Worm (Caenorhabditis elegans) whole organism, L4/young adult: ENCODE results near the gene bgnt-1.3.

Experiments used
- W03F9.2 ChIP-seq: fragments of 150-350 bp; optimal IDR thresholded peaks from 2 replicates; lab custom pipeline; 2014; ENCODE audit warnings: missing biosample characterization, missing genetic modification characterization
- dao-5 ChIP-seq: sonication (generic microtip); optimal IDR thresholded peaks from 2 replicates; lab custom pipeline; 2016; ENCODE audit warnings: missing genotype, missing genetic modification characterization, moderate library complexity, missing compliant biosample characterization
- him-1 ChIP-seq: sonication (generic microtip); optimal IDR thresholded peaks from 2 replicates; lab custom pipeline; 2016; ENCODE audit warnings: missing genotype, missing genetic modification reagents, missing genetic modification characterization, missing compliant biosample characterization

bgnt-1.3 gene

ce11 chrV:16256395-16256794 lies at the start of gene bgnt-1.3:
Gene bgnt-1.3 (minus strand): TSS chrV:16256495.
- TF ChIP-seq dao-5 (tag; lab: Kevin White, UChicago) (no peak), W03F9.2 (tag; lab: Kevin White, UChicago) (no peak), him-1 (tag; lab: Kevin White, UChicago) (no peak)

ce11 chrV:16302439-16302838 lies 46.1 kb upstream of the bgnt-1.3 start, which contains the start of the genes C31A11.13 and oac-6:
Gene C31A11.13 (minus strand): TSS chrV:16302551.
Gene oac-6 (plus strand): TSS chrV:16302717.
- TF ChIP-seq dao-5 (tag; lab: Kevin White, UChicago) (no peak), W03F9.2 (tag; lab: Kevin White, UChicago) (no peak), him-1 (tag; lab: Kevin White, UChicago) (no peak)

- TF ChIP-seq W03F9.2 (tag; lab: Kevin White, UChicago) (no peak), dao-5 (tag; lab: Kevin White, UChicago) (no peak), him-1 (tag; lab: Kevin White, UChicago) (no peak)
Measured at ce11 chrV:16300276-16300675, 44.0 kb upstream of the bgnt-1.3 start, which contains the start of gene srbc-82. Gene srbc-82 (plus strand): TSS chrV:16300576.

ce11 chrV:16299834-16300233 lies 43.5 kb upstream of the bgnt-1.3 start:
- TF ChIP-seq dao-5 (tag; lab: Kevin White, UChicago) = no peak
- no peak for TF ChIP-seq W03F9.2 (tag; lab: Kevin White, UChicago)
- no peak for TF ChIP-seq him-1 (tag; lab: Kevin White, UChicago)

- TF ChIP-seq dao-5 (tag; lab: Kevin White, UChicago) (no peak), him-1 (tag; lab: Kevin White, UChicago) (no peak), W03F9.2 (tag; lab: Kevin White, UChicago) (no peak)
Measured at ce11 chrV:16298669-16299068, 42.4 kb upstream of the bgnt-1.3 start, which contains the start of gene srbc-84. Gene srbc-84 (plus strand): TSS chrV:16298969.

ce11 chrV:16297070-16297469 lies 40.8 kb upstream of the bgnt-1.3 start, which contains the start of gene srbc-83:
Gene srbc-83 (plus strand): TSS chrV:16297370.
- TF ChIP-seq him-1 (tag; lab: Kevin White, UChicago) (no peak), dao-5 (tag; lab: Kevin White, UChicago) (no peak), W03F9.2 (tag; lab: Kevin White, UChicago) (no peak)

ce11 chrV:16292409-16292808 lies 36.1 kb upstream of the bgnt-1.3 start, which contains the start of gene oac-5:
Gene oac-5 (plus strand): TSS chrV:16292709.
- TF ChIP-seq dao-5 (tag; lab: Kevin White, UChicago) = no peak

- no peak for TF ChIP-seq dao-5 (tag; lab: Kevin White, UChicago)
- TF ChIP-seq W03F9.2 (tag; lab: Kevin White, UChicago) = no peak
- no peak for TF ChIP-seq him-1 (tag; lab: Kevin White, UChicago)
Measured at ce11 chrV:16287619-16288018, 31.3 kb upstream of the bgnt-1.3 start, which contains the start of gene F28G4.3. Gene F28G4.3 (minus strand): TSS chrV:16287719.

- TF ChIP-seq dao-5 (tag; lab: Kevin White, UChicago) (no peak), him-1 (tag; lab: Kevin White, UChicago) (no peak), W03F9.2 (tag; lab: Kevin White, UChicago) (no peak)
Measured at ce11 chrV:16285794-16286193, 29.5 kb upstream of the bgnt-1.3 start, which contains the start of gene F28G4.4. Gene F28G4.4 (minus strand): TSS chrV:16285894.

- no peak for TF ChIP-seq W03F9.2 (tag; lab: Kevin White, UChicago)
- TF ChIP-seq him-1 (tag; lab: Kevin White, UChicago) = no peak
- TF ChIP-seq dao-5 (tag; lab: Kevin White, UChicago) = no peak
Measured at ce11 chrV:16282147-16282546, 25.9 kb upstream of the bgnt-1.3 start, which contains the start of gene F28G4.2. Gene F28G4.2 (minus strand): TSS chrV:16282321.

ce11 chrV:16277918-16278317 lies 21.6 kb upstream of the bgnt-1.3 start, which contains the start of gene cyp-37B1:
Gene cyp-37B1 (plus strand): TSS chrV:16278116.
- TF ChIP-seq W03F9.2 (tag; lab: Kevin White, UChicago) (no peak), dao-5 (tag; lab: Kevin White, UChicago) (no peak), him-1 (tag; lab: Kevin White, UChicago) (no peak)

ce11 chrV:16275347-16275746 lies 19.1 kb upstream of the bgnt-1.3 start, which contains the start of gene pacl-1:
Gene pacl-1 (minus strand): TSS chrV:16275447.
- TF ChIP-seq him-1 (tag; lab: Kevin White, UChicago) (no peak), W03F9.2 (tag; lab: Kevin White, UChicago) (no peak), dao-5 (tag; lab: Kevin White, UChicago) (no peak)

ce11 chrV:16271121-16271520 lies 14.8 kb upstream of the bgnt-1.3 start, which contains the start of gene T13F3.6:
Gene T13F3.6 (minus strand): TSS chrV:16271221.
- no peak for TF ChIP-seq dao-5 (tag; lab: Kevin White, UChicago)
- no peak for TF ChIP-seq W03F9.2 (tag; lab: Kevin White, UChicago)
- TF ChIP-seq him-1 (tag; lab: Kevin White, UChicago) = no peak

- TF ChIP-seq him-1 (tag; lab: Kevin White, UChicago) (no peak), W03F9.2 (tag; lab: Kevin White, UChicago) (no peak), dao-5 (tag; lab: Kevin White, UChicago) (no peak)
Measured at ce11 chrV:16269556-16269955, 13.3 kb upstream of the bgnt-1.3 start, which contains the start of the genes fbxa-2 and T13F3.8. Gene fbxa-2 (minus strand): TSS chrV:16269656. Gene T13F3.8 (plus strand): TSS chrV:16269800.
